Worm (Caenorhabditis elegans): ENCODE measurements around the gene R09D1.14.
A peak's percentile ranks its signal among the peaks of the same experiment; 100 is the strongest.

Gene R09D1.14

ce11 chrII:9493242-9494058 lies 34.1 kb upstream of the R09D1.14 start:
- TF ChIP-seq mml-1 (tag; optimal IDR thresholded peaks at IDR 0.05) = peak; percentile 24
- peak; percentile 42 for TF ChIP-seq nhr-43 (tag; optimal IDR thresholded peaks at IDR 0.05; ENCODE audit: poor library complexity, severe bottlenecking)
- no peak for TF ChIP-seq nhr-23 (tag; optimal IDR thresholded peaks at IDR 0.05)

ce11 chrII:9491045-9491444 lies 31.7 kb upstream of the R09D1.14 start:
- TF ChIP-seq skn-1 (tag; optimal IDR thresholded peaks at IDR 0.05) (no peak), hmg-11 (tag; optimal IDR thresholded peaks at IDR 0.05) (peak; percentile 19), elt-3 (tag; optimal IDR thresholded peaks at IDR 0.05) (no peak), lin-39 (tag; optimal IDR thresholded peaks at IDR 0.05) (peak; percentile 8), pha-4 (tag; optimal IDR thresholded peaks at IDR 0.05) (peak; percentile 40)

- no peak for TF ChIP-seq unc-39 (tag; optimal IDR thresholded peaks at IDR 0.05)
- peak; percentile 33 for TF ChIP-seq nhr-43 (tag; optimal IDR thresholded peaks at IDR 0.05; ENCODE audit: poor library complexity, severe bottlenecking)
- no peak for TF ChIP-seq nhr-25 (tag; optimal IDR thresholded peaks at IDR 0.05)
These were observed 31.2 kb upstream of the R09D1.14 start for ce11 chrII:9490589-9490988.

ce11 chrII:9489922-9490321 lies 30.6 kb upstream of the R09D1.14 start:
- no peak for TF ChIP-seq ceh-9 (tag; optimal IDR thresholded peaks at IDR 0.05)
- no peak for TF ChIP-seq nhr-43 (tag; optimal IDR thresholded peaks at IDR 0.05; ENCODE audit: poor library complexity, severe bottlenecking)
- TF ChIP-seq pha-4 (tag; optimal IDR thresholded peaks at IDR 0.05) = no peak
- no peak for TF ChIP-seq skn-1 (tag; optimal IDR thresholded peaks at IDR 0.05)
- no peak for TF ChIP-seq nhr-28 (tag; optimal IDR thresholded peaks at IDR 0.05)
- no peak for TF ChIP-seq elt-1 (tag; optimal IDR thresholded peaks at IDR 0.05)
- no peak for TF ChIP-seq unc-62 (GFP tag; optimal IDR thresholded peaks at IDR 0.05)

ce11 chrII:9487337-9487950 lies 28.1 kb upstream of the R09D1.14 start, which contains the start of gene T19H5.4:
Gene T19H5.4 (minus strand): TSS chrII:9487387.
- TF ChIP-seq jun-1 (tag; optimal IDR thresholded peaks at IDR 0.05) = peak; percentile 31
- TF ChIP-seq elt-3 (tag; optimal IDR thresholded peaks at IDR 0.05) = peak in 1 of 3 experiments; percentile 39
- TF ChIP-seq ztf-4 (tag; optimal IDR thresholded peaks at IDR 0.05) = no peak
- no peak for TF ChIP-seq nhr-67 (tag; optimal IDR thresholded peaks at IDR 0.05)
- peak; percentile 82 for TF ChIP-seq elt-2 (tag; optimal IDR thresholded peaks at IDR 0.05)
- no peak for TF ChIP-seq nhr-237 (tag; optimal IDR thresholded peaks at IDR 0.05)
- peak; percentile 4 for TF ChIP-seq tbx-2 (tag; optimal IDR thresholded peaks at IDR 0.05)
- peak; percentile 78 for TF ChIP-seq nfya-1 (tag; optimal IDR thresholded peaks at IDR 0.05; ENCODE audit: insufficient read depth)
- TF ChIP-seq lin-39 (tag; optimal IDR thresholded peaks at IDR 0.05) = no peak
- TF ChIP-seq ama-1 (optimal IDR thresholded peaks at IDR 0.05) = peak; percentile 16
- TF ChIP-seq pha-4 (tag; optimal IDR thresholded peaks at IDR 0.05) = peak; percentile 64
- peak; percentile 59 for TF ChIP-seq nhr-43 (tag; optimal IDR thresholded peaks at IDR 0.05; ENCODE audit: poor library complexity, severe bottlenecking)
- peak; percentile 14 for TF ChIP-seq lsy-12 (tag; optimal IDR thresholded peaks at IDR 0.05)
- TF ChIP-seq skn-1 (tag; optimal IDR thresholded peaks at IDR 0.05) = no peak
- peak; percentile 34 for TF ChIP-seq pqm-1 (tag; optimal IDR thresholded peaks at IDR 0.05)
- no peak for TF ChIP-seq mdl-1 (tag; optimal IDR thresholded peaks at IDR 0.05)
- TF ChIP-seq nhr-25 (tag; optimal IDR thresholded peaks at IDR 0.05) = peak; percentile 11

ce11 chrII:9485081-9485730 lies 25.8 kb upstream of the R09D1.14 start:
- TF ChIP-seq hmg-11 (tag; optimal IDR thresholded peaks at IDR 0.05) (no peak), pha-4 (tag; optimal IDR thresholded peaks at IDR 0.05) (peak; percentile 91), pqm-1 (tag; optimal IDR thresholded peaks at IDR 0.05) (no peak)

ce11 chrII:9483342-9483741 lies 24.0 kb upstream of the R09D1.14 start:
- TF ChIP-seq jun-1 (tag; optimal IDR thresholded peaks at IDR 0.05) (peak; percentile 22), nhr-237 (tag; optimal IDR thresholded peaks at IDR 0.05) (no peak), hmg-11 (tag; optimal IDR thresholded peaks at IDR 0.05) (no peak), elt-2 (tag; optimal IDR thresholded peaks at IDR 0.05) (peak; percentile 72), pqm-1 (tag; optimal IDR thresholded peaks at IDR 0.05) (peak; percentile 71)
